Worm (Caenorhabditis elegans) whole organism, young adult: ENCODE results near the gene srxa-14.
A peak's percentile ranks its signal among the peaks of the same experiment; 100 is the strongest.

Source experiments
- F10E7.11 ChIP-seq: sonication (generic microtip); optimal IDR thresholded peaks from 2 replicates; lab custom pipeline; 2017; ENCODE audit warnings: mild to moderate bottlenecking, missing genetic modification characterization, moderate library complexity, missing compliant biosample characterization
- F39B2.1 ChIP-seq: fragments of 200-800 bp; sonication (Bioruptor generic); IDR thresholded peaks from 2 replicates; pipeline ENCODE4 v1.3.6; 2022; ENCODE audit warnings: missing genetic modification reagents, missing genetic modification characterization, missing compliant biosample characterization
- F57A8.1 ChIP-seq: fragments of 200-800 bp; sonication (Bioruptor generic); optimal IDR thresholded peaks from 2 replicates; lab custom pipeline; 2018; ENCODE audit warnings: mild to moderate bottlenecking, missing genetic modification characterization, moderate library complexity, missing compliant biosample characterization
- K12H6.12 ChIP-seq: fragments of 200-800 bp; sonication (Bioruptor generic); optimal IDR thresholded peaks from 2 replicates; lab custom pipeline; 2018; ENCODE audit warnings: mild to moderate bottlenecking, missing genetic modification characterization, missing compliant biosample characterization
- Y53G8AR.9 ChIP-seq: fragments of 200-800 bp; sonication (Bioruptor generic); conservative IDR thresholded peaks from 2 replicates; pipeline ENCODE4 v1.3.6; 2022; ENCODE audit warnings: missing genetic modification reagents, missing genetic modification characterization, missing compliant biosample characterization
- Y95B8A.8 ChIP-seq: fragments of 200-800 bp; sonication (Bioruptor generic); IDR thresholded peaks from 2 replicates; pipeline ENCODE4 v1.3.6; 2022; ENCODE audit warnings: missing genetic modification reagents, missing genetic modification characterization, missing compliant biosample characterization
- attf-5 ChIP-seq: fragments of 200-800 bp; sonication (Bioruptor generic); optimal IDR thresholded peaks from 2 replicates; lab custom pipeline; 2018; ENCODE audit warnings: mild to moderate bottlenecking, missing genetic modification characterization, missing compliant biosample characterization
- bed-1 ChIP-seq: fragments of 200-800 bp; sonication (Bioruptor generic); IDR thresholded peaks from 2 replicates; pipeline ENCODE4 v1.3.6; 2022; ENCODE audit warnings: missing genetic modification reagents, missing genetic modification characterization, missing compliant biosample characterization
- ceh-100 ChIP-seq: fragments of 200-800 bp; sonication (Bioruptor generic); IDR thresholded peaks from 2 replicates; pipeline ENCODE4 v1.3.6; 2022; ENCODE audit warnings: missing genetic modification reagents, missing genetic modification characterization, missing compliant biosample characterization
- ceh-91 ChIP-seq: fragments of 200-800 bp; sonication (Bioruptor generic); IDR thresholded peaks from 2 replicates; pipeline ENCODE4 v1.3.6; 2022; ENCODE audit warnings: missing genetic modification reagents, missing genetic modification characterization, missing compliant biosample characterization
- chd-7 ChIP-seq: sonication (generic microtip); optimal IDR thresholded peaks from 2 replicates; lab custom pipeline; 2016; ENCODE audit warnings: mild to moderate bottlenecking, missing genetic modification characterization, moderate library complexity, missing compliant biosample characterization
- dpff-1 ChIP-seq: sonication (generic microtip); optimal IDR thresholded peaks from 2 replicates; lab custom pipeline; 2017; ENCODE audit warnings: mild to moderate bottlenecking, missing genetic modification characterization, missing compliant biosample characterization
- dpl-1 ChIP-seq: fragments of 150-350 bp; optimal IDR thresholded peaks from 2 replicates; lab custom pipeline; 2014; ENCODE audit warnings: missing biosample characterization, missing genetic modification reagents, missing genetic modification characterization
- egl-18 ChIP-seq: fragments of 200-800 bp; sonication (Bioruptor generic); IDR thresholded peaks from 2 replicates; pipeline ENCODE4 v1.3.6; 2022; ENCODE audit warnings: missing genetic modification reagents, missing genetic modification characterization, missing compliant biosample characterization
- egrh-3 ChIP-seq: fragments of 200-800 bp; sonication (Bioruptor generic); IDR thresholded peaks from 2 replicates; pipeline ENCODE4 v1.3.6; 2022; ENCODE audit warnings: missing genetic modification reagents, missing genetic modification characterization, missing compliant biosample characterization
- hlh-26 ChIP-seq: fragments of 200-800 bp; sonication (Bioruptor generic); conservative IDR thresholded peaks from 2 replicates; pipeline ENCODE4 v1.3.6; 2022; ENCODE audit warnings: missing genetic modification reagents, missing genetic modification characterization, missing compliant biosample characterization
- hrde-1 ChIP-seq: sonication (generic microtip); optimal IDR thresholded peaks from 2 replicates; lab custom pipeline; 2016; ENCODE audit warnings: missing genetic modification characterization, mild to moderate bottlenecking, missing compliant biosample characterization, moderate library complexity, missing genotype, missing genetic modification reagents, borderline replicate concordance
- let-607 ChIP-seq, 2 experiments: fragments of 200-800 bp in 1 of 2; sonication (Bioruptor generic) in 1 of 2; sonication (generic microtip) in 1 of 2; optimal IDR thresholded peaks; 2 replicates each; lab custom pipeline; 2016 to 2018; ENCODE audit warnings: mild to moderate bottlenecking in 2 of 2, missing compliant biosample characterization in 2 of 2, missing genetic modification characterization in 2 of 2, moderate library complexity in 2 of 2, missing genotype in 1 of 2
- lin-26 ChIP-seq: fragments of 200-800 bp; sonication (Bioruptor generic); IDR thresholded peaks from 2 replicates; pipeline ENCODE4 v1.3.6; 2022; ENCODE audit warnings: missing genetic modification reagents, missing genetic modification characterization, missing compliant biosample characterization
- lin-54 ChIP-seq: fragments of 200-800 bp; sonication (Bioruptor generic); optimal IDR thresholded peaks from 2 replicates; lab custom pipeline; 2018; ENCODE audit warnings: mild to moderate bottlenecking, missing genetic modification characterization, missing compliant biosample characterization
- madf-3 ChIP-seq: fragments of 200-800 bp; sonication (Bioruptor generic); IDR thresholded peaks from 2 replicates; pipeline ENCODE4 v1.3.6; 2022; ENCODE audit warnings: missing genetic modification reagents, missing genetic modification characterization, missing compliant biosample characterization
- mel-28 ChIP-seq: sonication (generic microtip); optimal IDR thresholded peaks from 2 replicates; lab custom pipeline; 2016; ENCODE audit warnings: borderline replicate concordance, mild to moderate bottlenecking, missing genetic modification characterization, missing compliant biosample characterization
- mes-4 ChIP-seq: sonication (generic microtip); optimal IDR thresholded peaks from 2 replicates; lab custom pipeline; 2016; ENCODE audit warnings: missing genotype, missing genetic modification characterization, missing compliant biosample characterization
- nfya-2 ChIP-seq: fragments of 200-800 bp; sonication (Bioruptor generic); IDR thresholded peaks from 2 replicates; pipeline ENCODE4 v1.3.6; 2022; ENCODE audit warnings: missing genetic modification reagents, missing genetic modification characterization, missing compliant biosample characterization
- nhr-120 ChIP-seq: fragments of 200-800 bp; sonication (Bioruptor generic); IDR thresholded peaks from 2 replicates; pipeline ENCODE4 v1.3.6; 2022; ENCODE audit warnings: missing genetic modification characterization, missing compliant biosample characterization
- nhr-80 ChIP-seq: sonication (generic microtip); optimal IDR thresholded peaks from 2 replicates; lab custom pipeline; 2016; ENCODE audit warnings: missing genetic modification characterization, missing compliant biosample characterization
- nhr-90 ChIP-seq: sonication (generic microtip); optimal IDR thresholded peaks from 2 replicates; lab custom pipeline; 2016; ENCODE audit warnings: missing genotype, mild to moderate bottlenecking, missing genetic modification characterization, missing compliant biosample characterization
- pbrm-1 ChIP-seq: fragments of 200-800 bp; sonication (Bioruptor generic); IDR thresholded peaks from 2 replicates; pipeline ENCODE4 v1.3.6; 2022; ENCODE audit warnings: missing genetic modification reagents, missing genetic modification characterization, missing compliant biosample characterization
- sdz-38 ChIP-seq: sonication (generic microtip); optimal IDR thresholded peaks from 2 replicates; lab custom pipeline; 2016; ENCODE audit warnings: missing genotype, missing genetic modification characterization, missing compliant biosample characterization
- sea-2 ChIP-seq: fragments of 200-800 bp; sonication (Bioruptor generic); IDR thresholded peaks from 2 replicates; pipeline ENCODE4 v1.3.6; 2022; ENCODE audit warnings: missing genetic modification characterization, missing compliant biosample characterization
- snpc-1.3 ChIP-seq: sonication (generic microtip); optimal IDR thresholded peaks from 2 replicates; lab custom pipeline; 2017; ENCODE audit warnings: missing genetic modification characterization, mild to moderate bottlenecking, missing compliant biosample characterization, antibody characterized with exemption, moderate library complexity, missing genotype, missing genetic modification reagents; ENCODE audit not compliant: insufficient read depth
- tbx-9 ChIP-seq: sonication (generic microtip); optimal IDR thresholded peaks from 2 replicates; lab custom pipeline; 2016; ENCODE audit warnings: borderline replicate concordance, missing genetic modification characterization, inconsistent platforms, missing compliant biosample characterization
- tlf-1 ChIP-seq: fragments of 200-800 bp; sonication (Bioruptor generic); optimal IDR thresholded peaks from 2 replicates; lab custom pipeline; 2018; ENCODE audit warnings: mild to moderate bottlenecking, missing genetic modification characterization, missing compliant biosample characterization
- xnd-1 ChIP-seq: sonication (generic microtip); optimal IDR thresholded peaks from 2 replicates; lab custom pipeline; 2016; ENCODE audit warnings: missing genotype, missing genetic modification reagents, missing genetic modification characterization, missing compliant biosample characterization
- zfh-2 ChIP-seq: fragments of 200-800 bp; sonication (Bioruptor generic); conservative IDR thresholded peaks from 2 replicates; pipeline ENCODE4 v1.3.6; 2022; ENCODE audit warnings: missing genetic modification reagents, missing genetic modification characterization, missing compliant biosample characterization
- zim-3 ChIP-seq: sonication (generic microtip); optimal IDR thresholded peaks from 2 replicates; lab custom pipeline; 2017; ENCODE audit warnings: mild to moderate bottlenecking, missing genetic modification characterization, moderate library complexity, missing compliant biosample characterization
- ztf-18 ChIP-seq: sonication (generic microtip); optimal IDR thresholded peaks from 2 replicates; lab custom pipeline; 2016; ENCODE audit warnings: missing genotype, mild to moderate bottlenecking, missing genetic modification characterization, missing compliant biosample characterization
- ztf-26 ChIP-seq: sonication (generic microtip); optimal IDR thresholded peaks from 2 replicates; lab custom pipeline; 2017; ENCODE audit warnings: missing genetic modification characterization, missing compliant biosample characterization
- ztf-3 ChIP-seq: fragments of 200-800 bp; sonication (Bioruptor generic); optimal IDR thresholded peaks from 2 replicates; lab custom pipeline; 2018; ENCODE audit warnings: mild to moderate bottlenecking, missing genetic modification characterization, missing compliant biosample characterization
- ztf-6 ChIP-seq: fragments of 200-800 bp; sonication (Bioruptor generic); IDR thresholded peaks from 2 replicates; pipeline ENCODE4 v1.3.6; 2022; ENCODE audit warnings: missing genetic modification reagents, missing genetic modification characterization, missing compliant biosample characterization

The srxa-14 gene

DNA sequence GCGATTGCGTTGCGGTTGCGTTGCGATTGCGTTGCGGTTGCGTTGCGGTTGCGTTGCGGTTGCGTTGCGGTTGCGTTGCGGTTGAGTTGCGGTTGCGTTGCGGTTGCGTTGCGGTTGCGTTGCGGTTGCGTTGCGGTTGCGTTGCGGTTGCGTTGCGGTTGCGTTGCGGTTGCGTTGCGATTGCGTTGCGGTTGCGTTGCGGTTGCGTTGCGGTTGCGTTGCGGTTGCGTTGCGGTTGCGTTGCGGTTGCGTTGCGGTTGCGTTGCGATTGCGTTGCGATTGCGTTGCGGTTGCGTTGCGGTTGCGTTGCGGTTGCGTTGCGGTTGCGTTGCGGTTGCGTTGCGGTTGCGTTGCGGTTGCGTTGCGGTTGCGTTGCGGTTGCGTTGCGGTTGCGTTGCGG is 33.6 kb upstream of the srxa-14 start:
- TF ChIP-seq zfh-2 (GFP tag; lab: Robert Waterston, UW) = peak; percentile 26; the same call in 1 of the 2 replicates

DNA sequence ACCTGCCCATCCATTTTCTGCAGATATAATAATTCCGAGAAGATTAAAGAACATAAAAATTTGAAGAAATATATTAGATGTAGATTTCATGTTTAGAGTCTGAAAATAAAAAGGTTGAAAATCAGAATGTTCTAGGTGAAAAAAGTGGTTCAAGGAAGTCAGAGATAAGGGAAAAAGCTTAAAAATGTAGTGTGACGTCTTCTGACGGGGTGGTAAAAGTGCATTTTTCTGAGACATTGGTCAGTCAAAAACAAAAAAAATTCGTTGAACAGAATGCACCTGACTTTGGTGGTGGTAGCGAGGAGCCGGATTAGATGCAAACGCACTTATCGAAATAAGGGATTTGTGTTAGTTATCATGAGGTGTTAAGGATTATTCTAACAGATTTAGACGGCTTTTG is 32.8 kb upstream of the srxa-14 start, which contains the start of gene F46B3.23:
Gene F46B3.23, minus strand, starts transcription at position 101 of the 400 bp plus-strand sequence.
- TF ChIP-seq mes-4 (tag; lab: Kevin White, UChicago) (no peak), ztf-26 (no peak), ztf-3 (GFP tag; lab: Kevin White, UChicago) (no peak), nfya-2 (GFP tag; lab: Robert Waterston, UW) (no peak), hlh-26 (GFP tag; lab: Robert Waterston, UW) (no peak), sea-2 (GFP tag; lab: Robert Waterston, UW) (no peak), ceh-100 (GFP tag; lab: Robert Waterston, UW) (no peak), pbrm-1 (no peak), lin-26 (GFP tag; lab: Robert Waterston, UW) (no peak)

ce11 chrV:20608688-20609087 is 30.7 kb upstream of the srxa-14 start, which contains the start of gene ttr-12:
Gene ttr-12 (minus strand): TSS chrV:20608788.
- no peak for TF ChIP-seq F10E7.11 (tag; lab: Kevin White, UChicago)
- TF ChIP-seq tbx-9 = no peak
- TF ChIP-seq nhr-90 (tag; lab: Kevin White, UChicago) = no peak
- no peak for TF ChIP-seq attf-5
- no peak for TF ChIP-seq tlf-1 (GFP tag; lab: Kevin White, UChicago)
- TF ChIP-seq nhr-80 (tag; lab: Kevin White, UChicago) = no peak
- no peak for TF ChIP-seq egl-18 (GFP tag; lab: Robert Waterston, UW)
- no peak for TF ChIP-seq F39B2.1 (GFP tag; lab: Robert Waterston, UW)
- TF ChIP-seq mel-28 (tag; lab: Kevin White, UChicago) = no peak
- no peak for TF ChIP-seq dpff-1 (tag; lab: Kevin White, UChicago)
- TF ChIP-seq zim-3 (tag; lab: Kevin White, UChicago) = no peak
- no peak for TF ChIP-seq madf-3
- no peak for TF ChIP-seq K12H6.12 (tag; lab: Kevin White, UChicago)
- TF ChIP-seq hrde-1 = no peak
- TF ChIP-seq sdz-38 (tag; lab: Kevin White, UChicago) = no peak
- TF ChIP-seq F57A8.1 (GFP tag; lab: Kevin White, UChicago) = no peak

- TF ChIP-seq nhr-80 (tag; lab: Kevin White, UChicago) (no peak), let-607 (tag; optimal IDR thresholded peaks at IDR 0.05; lab: Kevin White, UChicago) (no peak), lin-54 (GFP tag; lab: Kevin White, UChicago) (no peak), ztf-3 (GFP tag; lab: Kevin White, UChicago) (no peak), mel-28 (tag; lab: Kevin White, UChicago) (no peak), chd-7 (tag; lab: Kevin White, UChicago) (no peak), F10E7.11 (tag; lab: Kevin White, UChicago) (no peak), ceh-91 (GFP tag; lab: Robert Waterston, UW) (no peak), egrh-3 (GFP tag; lab: Robert Waterston, UW) (no peak)
Observed at ce11 chrV:20609494-20609893, 29.9 kb upstream of the srxa-14 start, which contains the start of gene grd-2. Gene grd-2 (plus strand): TSS chrV:20609794.

DNA sequence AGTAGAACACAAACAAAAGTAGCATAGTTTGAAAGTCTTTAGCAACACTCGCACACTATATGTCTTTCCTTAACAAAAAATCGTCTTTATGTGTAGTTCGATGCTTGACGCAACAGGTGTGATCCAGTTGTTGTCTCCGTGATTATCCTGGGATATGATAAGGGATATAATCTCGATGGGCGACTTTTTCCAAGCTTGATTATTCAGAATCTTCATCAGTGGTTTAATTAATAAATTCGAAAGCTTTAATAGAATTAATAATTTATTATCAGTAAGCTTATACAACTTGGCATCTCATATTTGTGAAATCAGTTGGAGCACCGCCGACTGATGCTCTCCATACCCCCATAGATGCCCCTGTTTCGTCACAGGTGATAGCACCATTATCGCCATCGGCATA is 20.8 kb upstream of the srxa-14 start, which contains the start of gene F46B3.7:
Gene F46B3.7, minus strand, starts transcription at position 101 of the 400 bp plus-strand sequence.
- TF ChIP-seq nhr-90 (tag; lab: Kevin White, UChicago) (no peak), sea-2 (GFP tag; lab: Robert Waterston, UW) (no peak), ztf-6 (no peak), dpl-1 (no peak), ztf-18 (tag; lab: Kevin White, UChicago) (no peak), bed-1 (GFP tag; lab: Robert Waterston, UW) (no peak), Y95B8A.8 (GFP tag; lab: Robert Waterston, UW) (no peak), hlh-26 (GFP tag; lab: Robert Waterston, UW) (no peak), snpc-1.3 (no peak), xnd-1 (tag; lab: Kevin White, UChicago) (no peak), nhr-120 (GFP tag; lab: Robert Waterston, UW) (no peak), Y53G8AR.9 (no peak)
